Fruit fly (Drosophila melanogaster) whole organism, embryonic: ENCODE results near the gene GatB.
A peak's percentile ranks its signal among the peaks of the same experiment; 100 is the strongest.

Experiments used
- CG10267 ChIP-seq: fragments of 200-800 bp; sonication (Bioruptor generic); optimal IDR thresholded peaks from 2 replicates; lab custom pipeline; 2018; ENCODE audit warnings: missing biosample characterization, mild to moderate bottlenecking, missing genetic modification characterization, moderate library complexity
- CG10431 ChIP-seq: fragments of 200-800 bp; sonication (Bioruptor generic); optimal IDR thresholded peaks from 3 replicates; lab custom pipeline; 2018; ENCODE audit warnings: missing biosample characterization, mild to moderate bottlenecking, missing genetic modification characterization
- CG11456 ChIP-seq: fragments of 200-800 bp; sonication (Bioruptor generic); IDR thresholded peaks from 3 replicates; pipeline ENCODE4 v1.3.6; 2022; ENCODE audit warnings: missing biosample characterization, missing genetic modification characterization
- CG11723 ChIP-seq: fragments of 200-800 bp; sonication (Bioruptor generic); optimal IDR thresholded peaks from 2 replicates; lab custom pipeline; 2017; ENCODE audit warnings: missing biosample characterization, mild to moderate bottlenecking, missing genetic modification characterization
- CG12299 ChIP-seq: fragments of 200-800 bp; sonication (Bioruptor generic); optimal IDR thresholded peaks from 2 replicates; lab custom pipeline; 2018; ENCODE audit warnings: missing biosample characterization, mild to moderate bottlenecking, missing genetic modification characterization
- CG1233 ChIP-seq: fragments of 200-800 bp; sonication (Bioruptor generic); optimal IDR thresholded peaks from 4 replicates; lab custom pipeline; 2018; ENCODE audit warnings: missing biosample characterization, mild to moderate bottlenecking, missing genetic modification characterization
- CG12744 ChIP-seq: fragments of 200-800 bp; sonication (Bioruptor generic); optimal IDR thresholded peaks from 2 replicates; lab custom pipeline; 2016; ENCODE audit warnings: missing biosample characterization, missing genetic modification characterization
- CG14965 ChIP-seq: fragments of 200-800 bp; sonication (Bioruptor generic); optimal IDR thresholded peaks from 2 replicates; lab custom pipeline; 2016; ENCODE audit warnings: missing biosample characterization, missing genetic modification characterization, borderline replicate concordance
- CG18011 ChIP-seq: fragments of 200-800 bp; sonication (Bioruptor generic); optimal IDR thresholded peaks from 2 replicates; lab custom pipeline; 2017; ENCODE audit warnings: missing biosample characterization, missing genetic modification characterization, mild to moderate bottlenecking, moderate library complexity, missing genotype
- CG1832 ChIP-seq: fragments of 200-800 bp; sonication (Bioruptor generic); optimal IDR thresholded peaks from 2 replicates; lab custom pipeline; 2017; ENCODE audit warnings: missing biosample characterization, mild to moderate bottlenecking, missing genetic modification characterization, inconsistent platforms
- CG2202 ChIP-seq: fragments of 200-800 bp; sonication (Bioruptor generic); optimal IDR thresholded peaks from 2 replicates; lab custom pipeline; 2018; ENCODE audit warnings: missing biosample characterization, mild to moderate bottlenecking, missing genetic modification characterization
- CG3065 ChIP-seq: fragments of 200-800 bp; sonication (Bioruptor generic); optimal IDR thresholded peaks from 2 replicates; lab custom pipeline; 2016; ENCODE audit warnings: missing biosample characterization, missing genetic modification characterization
- CG31365 ChIP-seq: fragments of 200-800 bp; sonication (Bioruptor generic); optimal IDR thresholded peaks from 2 replicates; lab custom pipeline; 2018; ENCODE audit warnings: missing biosample characterization, mild to moderate bottlenecking, missing genetic modification characterization
- CG3847 ChIP-seq: fragments of 200-800 bp; sonication (Bioruptor generic); IDR thresholded peaks from 2 replicates; pipeline ENCODE4 v1.3.6; 2022; ENCODE audit warnings: missing biosample characterization, missing genetic modification characterization
- CG4617 ChIP-seq: fragments of 200-800 bp; sonication (Bioruptor generic); optimal IDR thresholded peaks from 3 replicates; lab custom pipeline; 2016; ENCODE audit warnings: missing biosample characterization, missing genetic modification characterization, borderline replicate concordance
- CG8944 ChIP-seq: fragments of 200-800 bp; sonication (Bioruptor generic); optimal IDR thresholded peaks from 3 replicates; lab custom pipeline; 2016; ENCODE audit warnings: missing biosample characterization, missing genetic modification characterization
- CG9215 ChIP-seq: fragments of 200-800 bp; sonication (Bioruptor generic); IDR thresholded peaks from 2 replicates; pipeline ENCODE4 v1.3.6; 2022; ENCODE audit warnings: missing biosample characterization, missing genetic modification characterization
- CG9932 ChIP-seq: fragments of 200-800 bp; sonication (Bioruptor generic); IDR thresholded peaks from 2 replicates; pipeline ENCODE4 v1.3.6; 2022; ENCODE audit warnings: missing biosample characterization, missing genetic modification characterization
- CoRest ChIP-seq: fragments of 200-800 bp; sonication (Bioruptor generic); optimal IDR thresholded peaks from 3 replicates; lab custom pipeline; 2018; ENCODE audit warnings: missing biosample characterization, mild to moderate bottlenecking, missing genetic modification characterization, moderate library complexity
- Dp ChIP-seq: fragments of 200-800 bp; sonication (Bioruptor generic); optimal IDR thresholded peaks from 2 replicates; lab custom pipeline; 2018; ENCODE audit warnings: missing biosample characterization, mild to moderate bottlenecking, missing genetic modification characterization, moderate library complexity
- Drgx ChIP-seq: fragments of 200-800 bp; sonication (Bioruptor generic); IDR thresholded peaks from 2 replicates; pipeline ENCODE4 v1.3.6; 2022; ENCODE audit warnings: missing biosample characterization, missing genetic modification characterization
- Eip74EF ChIP-seq, 2 experiments: fragments of 200-800 bp in 1 of 2; fragments of >200 bp in 1 of 2; sonication (Bioruptor generic) in 1 of 2; optimal IDR thresholded peaks; 2 replicates each; lab custom pipeline; 2017 to 2019; ENCODE audit warnings: missing biosample characterization in 2 of 2, missing genetic modification characterization in 2 of 2, mild to moderate bottlenecking in 1 of 2, moderate library complexity in 1 of 2
- H2.0 ChIP-seq: fragments of 200-800 bp; sonication (Bioruptor generic); IDR thresholded peaks from 2 replicates; pipeline ENCODE4 v1.3.6; 2022; ENCODE audit warnings: missing biosample characterization, missing genetic modification characterization
- MBD-R2 ChIP-seq: fragments of 200-800 bp; sonication (Bioruptor generic); IDR thresholded peaks from 2 replicates; pipeline ENCODE4 v1.3.6; 2022; ENCODE audit warnings: missing biosample characterization, missing genetic modification characterization
- NC2β ChIP-seq: fragments of 200-800 bp; sonication (Bioruptor generic); optimal IDR thresholded peaks from 2 replicates; lab custom pipeline; 2016; ENCODE audit warnings: missing biosample characterization, missing genetic modification characterization
- Sin3A ChIP-seq: fragments of >200 bp; optimal IDR thresholded peaks from 2 replicates; lab custom pipeline; 2018
- Sry-β ChIP-seq: fragments of 200-800 bp; sonication (Bioruptor generic); optimal IDR thresholded peaks from 2 replicates; lab custom pipeline; 2018; ENCODE audit warnings: missing biosample characterization, mild to moderate bottlenecking, missing genetic modification characterization, moderate library complexity
- Stat92E ChIP-seq, 3 experiments: fragments of >200 bp in 2 of 3; fragments of 200-800 bp in 1 of 3; sonication (Bioruptor generic) in 1 of 3; optimal IDR thresholded peaks; 2 replicates each; lab custom pipeline; 2017 to 2019; ENCODE audit warnings: missing biosample characterization in 3 of 3, missing genetic modification characterization in 3 of 3, mild to moderate bottlenecking in 1 of 3, moderate library complexity in 1 of 3
- Xbp1 ChIP-seq: fragments of 200-800 bp; sonication (Bioruptor generic); optimal IDR thresholded peaks from 3 replicates; lab custom pipeline; 2016; ENCODE audit warnings: missing biosample characterization, mild to moderate bottlenecking, missing genetic modification characterization
- al ChIP-seq: fragments of 200-800 bp; sonication (Bioruptor generic); IDR thresholded peaks from 2 replicates; pipeline ENCODE4 v1.3.6; 2022; ENCODE audit warnings: missing biosample characterization, missing genetic modification characterization
- ato ChIP-seq: fragments of 200-800 bp; sonication (Bioruptor generic); IDR thresholded peaks from 2 replicates; pipeline ENCODE4 v1.3.6; 2022; ENCODE audit warnings: missing biosample characterization, missing genetic modification characterization; ENCODE audit not compliant: partially characterized antibody
- az2 ChIP-seq: fragments of 200-800 bp; sonication (Bioruptor generic); optimal IDR thresholded peaks from 3 replicates; lab custom pipeline; 2016; ENCODE audit warnings: missing biosample characterization, missing genetic modification characterization
- br ChIP-seq: fragments of >200 bp; optimal IDR thresholded peaks from 2 replicates; lab custom pipeline; 2017
- crp ChIP-seq, 2 experiments: fragments of 200-800 bp; sonication (Bioruptor generic); optimal IDR thresholded peaks; 2 replicates in 1 of 2; 3 replicates in 1 of 2; lab custom pipeline; 2017; ENCODE audit warnings: missing biosample characterization in 2 of 2, missing genetic modification characterization in 2 of 2, mild to moderate bottlenecking in 1 of 2, moderate library complexity in 1 of 2
- dimm ChIP-seq: fragments of 200-800 bp; sonication (Bioruptor generic); IDR thresholded peaks from 2 replicates; pipeline ENCODE4 v1.3.6; 2022; ENCODE audit warnings: missing biosample characterization, missing genetic modification characterization
- emc ChIP-seq: fragments of 200-800 bp; sonication (Bioruptor generic); optimal IDR thresholded peaks from 2 replicates; lab custom pipeline; 2016; ENCODE audit warnings: missing biosample characterization, missing genetic modification characterization
- ems ChIP-seq: fragments of 200-800 bp; sonication (Bioruptor generic); optimal IDR thresholded peaks from 3 replicates; lab custom pipeline; 2016; ENCODE audit warnings: missing biosample characterization, missing genetic modification characterization
- gro ChIP-seq: fragments of 200-800 bp; sonication (Bioruptor generic); optimal IDR thresholded peaks from 2 replicates; lab custom pipeline; 2016; ENCODE audit warnings: missing biosample characterization, missing genetic modification characterization
- gt ChIP-seq: fragments of 200-800 bp; sonication (Bioruptor generic); IDR thresholded peaks from 2 replicates; pipeline ENCODE4 v1.3.6; 2022; ENCODE audit warnings: missing biosample characterization, missing genetic modification characterization
- ham ChIP-seq: fragments of 200-800 bp; sonication (Bioruptor generic); IDR thresholded peaks from 2 replicates; pipeline ENCODE4 v1.3.6; 2022; ENCODE audit warnings: missing biosample characterization, missing genetic modification characterization
- ind ChIP-seq: fragments of 200-800 bp; sonication (Bioruptor generic); optimal IDR thresholded peaks from 3 replicates; lab custom pipeline; 2016; ENCODE audit warnings: missing biosample characterization, missing genetic modification characterization
- pzg ChIP-seq: fragments of 200-800 bp; sonication (Bioruptor generic); optimal IDR thresholded peaks from 3 replicates; lab custom pipeline; 2018; ENCODE audit warnings: missing biosample characterization, mild to moderate bottlenecking, missing genetic modification characterization, moderate library complexity
- row ChIP-seq: fragments of 200-800 bp; sonication (Bioruptor generic); IDR thresholded peaks from 3 replicates; pipeline ENCODE4 v1.3.6; 2022; ENCODE audit warnings: missing biosample characterization, missing genetic modification characterization
- sim ChIP-seq: fragments of 200-800 bp; sonication (Bioruptor generic); IDR thresholded peaks from 2 replicates; pipeline ENCODE4 v1.3.6; 2022; ENCODE audit warnings: missing biosample characterization, missing genetic modification characterization
- sima ChIP-seq: fragments of 200-800 bp; sonication (Bioruptor generic); optimal IDR thresholded peaks from 2 replicates; lab custom pipeline; 2016; ENCODE audit warnings: missing biosample characterization, missing genetic modification characterization
- tx ChIP-seq: fragments of 200-800 bp; sonication (Bioruptor generic); optimal IDR thresholded peaks from 2 replicates; lab custom pipeline; 2016; ENCODE audit warnings: missing biosample characterization, missing genetic modification characterization
- vnd ChIP-seq: fragments of 200-800 bp; sonication (Bioruptor generic); IDR thresholded peaks from 3 replicates; pipeline ENCODE4 v1.3.6; 2022; ENCODE audit warnings: missing biosample characterization, missing genetic modification characterization; ENCODE audit not compliant: partially characterized antibody
- wdn ChIP-seq: fragments of 200-800 bp; sonication (Bioruptor generic); IDR thresholded peaks from 2 replicates; pipeline ENCODE4 v1.3.6; 2022; ENCODE audit warnings: missing biosample characterization, missing genetic modification characterization
- wek ChIP-seq: fragments of 200-800 bp; sonication (Bioruptor generic); optimal IDR thresholded peaks from 3 replicates; lab custom pipeline; 2018; ENCODE audit warnings: missing biosample characterization, mild to moderate bottlenecking, missing genetic modification characterization, moderate library complexity
- zen2 ChIP-seq: fragments of 200-800 bp; sonication (Bioruptor generic); IDR thresholded peaks from 3 replicates; pipeline ENCODE4 v1.3.6; 2022; ENCODE audit warnings: missing biosample characterization, missing genetic modification characterization; ENCODE audit not compliant: partially characterized antibody

The GatB gene

DNA sequence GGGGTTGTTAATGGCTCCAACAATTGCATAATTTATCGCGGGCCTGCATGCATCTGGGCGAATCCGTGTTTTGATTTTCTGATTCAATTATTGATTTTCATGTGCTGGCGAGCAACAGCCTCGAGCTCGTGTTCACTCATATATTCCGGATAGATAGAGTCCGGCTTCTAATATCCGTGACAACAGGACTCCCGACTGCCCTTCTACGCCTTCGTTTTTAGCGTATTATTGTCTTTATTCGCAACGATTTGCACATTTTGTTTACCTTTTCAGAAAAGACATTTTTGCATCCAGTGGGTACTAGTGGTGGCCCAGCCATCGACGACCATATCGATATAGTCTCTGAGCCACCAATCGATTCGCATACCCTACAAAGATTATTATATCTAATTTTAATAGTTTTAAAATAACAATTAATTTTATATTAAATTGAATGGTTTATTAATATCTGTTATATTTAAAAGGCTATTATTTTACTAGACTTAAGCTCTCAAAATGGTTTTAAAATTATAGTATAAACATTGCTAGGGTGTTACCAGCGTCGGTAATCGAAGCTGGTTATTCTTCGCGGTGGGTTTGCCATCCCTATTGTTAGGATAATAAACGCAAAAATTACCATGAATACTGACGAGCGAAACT, 31.2 kb upstream of the GatB start, which contains the start of the genes Myo95E and TBC1d7 (continued):
- TF ChIP-seq CG3065 (GFP tag; lab: Kevin White, UChicago) (peak; percentile 26), CG8944 (GFP tag; lab: Kevin White, UChicago) (peak; percentile 41), CG1233 (GFP tag; lab: Kevin White, UChicago) (peak; percentile 81), CG10267 (tag; lab: Kevin White, UChicago) (peak; percentile 84), Stat92E (GFP tag; optimal IDR thresholded peaks at IDR 0.05; lab: Kevin White, UChicago) (peak in 1 of 3 experiments; percentile 7), ato (no peak), NC2β (GFP tag; lab: Kevin White, UChicago) (no peak), row (GFP tag; lab: Robert Waterston, UW) (peak; percentile 99), sima (no peak), Eip74EF (GFP tag; optimal IDR thresholded peaks at IDR 0.05; lab: Kevin White, UChicago) (no peak), CG3847 (peak; percentile 87), vnd (GFP tag; lab: Robert Waterston, UW) (peak; percentile 59; the same call in 1 of the 3 replicates), dimm (GFP tag; lab: Robert Waterston, UW) (peak; percentile 91), ham (GFP tag; lab: Robert Waterston, UW) (no peak), CG4617 (GFP tag; lab: Kevin White, UChicago) (peak; percentile 76), ind (GFP tag; lab: Kevin White, UChicago) (peak; percentile 89), Sry-β (GFP tag; lab: Kevin White, UChicago) (peak; percentile 64), wek (GFP tag; lab: Kevin White, UChicago) (no peak), pzg (GFP tag; lab: Kevin White, UChicago) (peak; percentile 50), Sin3A (lab: Kevin White, UChicago) (peak; percentile 5), CG11723 (GFP tag; lab: Kevin White, UChicago) (no peak), H2.0 (peak; percentile 76), CoRest (tag; lab: Kevin White, UChicago) (peak; percentile 93), br (lab: Kevin White, UChicago) (no peak), Drgx (peak; percentile 89), CG9932 (GFP tag; lab: Robert Waterston, UW) (peak; percentile 97), ems (GFP tag; lab: Kevin White, UChicago) (peak; percentile 50), sim (GFP tag; lab: Robert Waterston, UW) (0 out of 2 replicates have a peak, but pooled peaks have one; percentile 72), crp (GFP tag; optimal IDR thresholded peaks at IDR 0.05; lab: Kevin White, UChicago) (peak in 1 of 2 experiments; percentile 53), tx (GFP tag; lab: Kevin White, UChicago) (peak; percentile 7), CG12744 (GFP tag; lab: Kevin White, UChicago) (no peak), az2 (GFP tag; lab: Kevin White, UChicago) (peak; percentile 87), gro (GFP tag; lab: Kevin White, UChicago) (no peak), CG1832 (GFP tag; lab: Kevin White, UChicago) (no peak), Xbp1 (peak; percentile 89), CG31365 (no peak), CG12299 (tag; lab: Kevin White, UChicago) (peak; percentile 79), CG18011 (peak; percentile 55), CG14965 (GFP tag; lab: Kevin White, UChicago) (no peak), gt (peak; percentile 72), al (GFP tag; lab: Robert Waterston, UW) (peak; percentile 91), CG2202 (peak; percentile 63), CG9215 (GFP tag; lab: Robert Waterston, UW) (peak; percentile 85), emc (GFP tag; lab: Kevin White, UChicago) (peak; percentile 50), CG10431 (no peak), zen2 (GFP tag; lab: Robert Waterston, UW) (no peak; the same call in 2 of the 3 replicates), CG11456 (GFP tag; lab: Robert Waterston, UW) (peak; percentile 87), wdn (GFP tag; lab: Robert Waterston, UW) (peak; percentile 83), Dp (GFP tag; lab: Kevin White, UChicago) (peak; percentile 10), MBD-R2 (GFP tag; lab: Robert Waterston, UW) (peak; percentile 93)
